Worm (Caenorhabditis elegans): ENCODE results near the gene nhr-178.

DNA sequence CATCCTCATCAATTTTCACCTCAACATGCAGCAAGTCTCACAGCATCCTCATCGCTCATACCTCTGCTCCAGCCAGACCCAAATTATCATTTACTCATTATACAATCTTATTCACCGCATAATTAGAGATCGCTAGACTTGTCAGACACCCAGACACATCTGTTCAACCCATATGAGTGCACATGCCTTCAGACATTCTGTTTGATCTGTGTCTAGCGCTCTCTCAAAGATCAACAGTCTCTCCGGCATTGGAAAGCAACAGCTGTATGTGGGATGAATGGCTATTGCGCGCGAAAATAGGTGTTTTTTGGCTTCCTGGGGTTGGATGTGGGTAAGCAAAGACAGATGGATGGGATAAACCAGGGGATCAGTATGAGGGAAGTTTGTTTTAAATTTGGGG lies 35.2 kb downstream of the nhr-178 start:
- TF ChIP-seq W03F9.2 (tag; optimal IDR thresholded peaks at IDR 0.05) (no peak), him-1 (tag; optimal IDR thresholded peaks at IDR 0.05) (no peak), dao-5 (tag; optimal IDR thresholded peaks at IDR 0.05) (no peak)

Data from whole organism, L4/young adult.